Fruit fly (Drosophila melanogaster) whole organism, embryonic: ENCODE data around the gene CG14439.
A peak's percentile ranks its signal among the peaks of the same experiment; 100 is the strongest.

ENCODE experiments used
- Abd-B ChIP-seq: fragments of 200-800 bp; sonication (Bioruptor generic); optimal IDR thresholded peaks from 2 replicates; lab custom pipeline; 2018; ENCODE audit warnings: missing biosample characterization, mild to moderate bottlenecking, missing genetic modification characterization, moderate library complexity
- Atf-2 ChIP-seq: fragments of 200-800 bp; sonication (Bioruptor generic); optimal IDR thresholded peaks from 2 replicates; lab custom pipeline; 2016; ENCODE audit warnings: missing biosample characterization, missing genetic modification characterization
- B-H1 ChIP-seq: fragments of 200-800 bp; sonication (Bioruptor generic); IDR thresholded peaks from 3 replicates; pipeline ENCODE4 v1.3.6; 2022; ENCODE audit warnings: missing biosample characterization, missing genetic modification characterization
- CG11456 ChIP-seq: fragments of 200-800 bp; sonication (Bioruptor generic); IDR thresholded peaks from 3 replicates; pipeline ENCODE4 v1.3.6; 2022; ENCODE audit warnings: missing biosample characterization, missing genetic modification characterization
- CG11504 ChIP-seq: fragments of 200-800 bp; sonication (Bioruptor generic); optimal IDR thresholded peaks from 3 replicates; lab custom pipeline; 2019; ENCODE audit warnings: missing biosample characterization, mild to moderate bottlenecking, missing genetic modification characterization, moderate library complexity
- CG12071 ChIP-seq: fragments of 200-800 bp; sonication (Bioruptor generic); optimal IDR thresholded peaks from 3 replicates; lab custom pipeline; 2018; ENCODE audit warnings: missing biosample characterization, mild to moderate bottlenecking, missing genetic modification characterization
- CG12219 ChIP-seq: fragments of 200-800 bp; sonication (Bioruptor generic); optimal IDR thresholded peaks from 3 replicates; lab custom pipeline; 2018; ENCODE audit warnings: missing biosample characterization, mild to moderate bottlenecking, missing genetic modification characterization
- CG12769 ChIP-seq: fragments of 200-800 bp; sonication (Bioruptor generic); optimal IDR thresholded peaks from 2 replicates; lab custom pipeline; 2019; ENCODE audit warnings: missing biosample characterization, mild to moderate bottlenecking, missing genetic modification characterization, moderate library complexity
- CG13624 ChIP-seq: fragments of 200-800 bp; sonication (Bioruptor generic); optimal IDR thresholded peaks from 2 replicates; lab custom pipeline; 2016; ENCODE audit warnings: missing biosample characterization, missing genetic modification characterization
- CG13894 ChIP-seq: fragments of 200-800 bp; sonication (Bioruptor generic); optimal IDR thresholded peaks from 3 replicates; lab custom pipeline; 2018; ENCODE audit warnings: missing biosample characterization, mild to moderate bottlenecking, missing genetic modification characterization, moderate library complexity
- CG14014 ChIP-seq: fragments of 200-800 bp; sonication (Bioruptor generic); IDR thresholded peaks from 2 replicates; pipeline ENCODE4 v1.3.6; 2022; ENCODE audit warnings: missing biosample characterization, missing genetic modification characterization
- CG17328 ChIP-seq: fragments of 200-800 bp; sonication (Bioruptor generic); IDR thresholded peaks from 2 replicates; pipeline ENCODE4 v1.3.6; 2022; ENCODE audit warnings: missing biosample characterization, missing genetic modification characterization
- CG17361 ChIP-seq: fragments of 200-800 bp; sonication (Bioruptor generic); IDR thresholded peaks from 3 replicates; pipeline ENCODE4 v1.3.6; 2022; ENCODE audit warnings: missing biosample characterization, missing genetic modification characterization
- CG17829 ChIP-seq: fragments of 200-800 bp; optimal IDR thresholded peaks from 2 replicates; lab custom pipeline; 2019; ENCODE audit warnings: missing biosample characterization, mild to moderate bottlenecking, missing genetic modification characterization, moderate library complexity
- CG17912 ChIP-seq: fragments of 200-800 bp; sonication (Bioruptor generic); optimal IDR thresholded peaks from 2 replicates; lab custom pipeline; 2018; ENCODE audit warnings: missing biosample characterization, mild to moderate bottlenecking, missing genetic modification characterization
- CG2116 ChIP-seq: fragments of 200-800 bp; sonication (Bioruptor generic); optimal IDR thresholded peaks from 3 replicates; lab custom pipeline; 2018; ENCODE audit warnings: missing biosample characterization, mild to moderate bottlenecking, missing genetic modification characterization
- CG2202 ChIP-seq: fragments of 200-800 bp; sonication (Bioruptor generic); optimal IDR thresholded peaks from 2 replicates; lab custom pipeline; 2018; ENCODE audit warnings: missing biosample characterization, mild to moderate bottlenecking, missing genetic modification characterization
- CG3065 ChIP-seq: fragments of 200-800 bp; sonication (Bioruptor generic); optimal IDR thresholded peaks from 2 replicates; lab custom pipeline; 2016; ENCODE audit warnings: missing biosample characterization, missing genetic modification characterization
- CG34224 ChIP-seq: fragments of 200-800 bp; sonication (Bioruptor generic); IDR thresholded peaks from 3 replicates; pipeline ENCODE4 v1.3.6; 2022; ENCODE audit warnings: missing biosample characterization, missing genetic modification characterization; ENCODE audit not compliant: partially characterized antibody
- CG5180 ChIP-seq: fragments of 200-800 bp; sonication (Bioruptor generic); optimal IDR thresholded peaks from 3 replicates; lab custom pipeline; 2017; ENCODE audit warnings: missing biosample characterization, missing genetic modification characterization, mild to moderate bottlenecking, moderate library complexity, missing genetic modification reagents
- CG8359 ChIP-seq: fragments of 200-800 bp; sonication (Bioruptor generic); optimal IDR thresholded peaks from 2 replicates; lab custom pipeline; 2017; ENCODE audit warnings: missing biosample characterization, mild to moderate bottlenecking, missing genetic modification characterization, borderline replicate concordance
- CG9727 ChIP-seq: fragments of 200-800 bp; sonication (Bioruptor generic); optimal IDR thresholded peaks from 3 replicates; lab custom pipeline; 2017; ENCODE audit warnings: missing biosample characterization, mild to moderate bottlenecking, missing genetic modification characterization
- Dip3 ChIP-seq: fragments of 200-800 bp; sonication (Bioruptor generic); optimal IDR thresholded peaks from 3 replicates; lab custom pipeline; 2016; ENCODE audit warnings: missing biosample characterization, missing genetic modification characterization
- E2f1 ChIP-seq: fragments of 200-800 bp; sonication (Bioruptor generic); IDR thresholded peaks from 2 replicates; pipeline ENCODE4 v1.3.6; 2022; ENCODE audit warnings: missing biosample characterization, missing genetic modification characterization
- Elba2 ChIP-seq: fragments of 200-800 bp; sonication (Bioruptor generic); optimal IDR thresholded peaks from 3 replicates; lab custom pipeline; 2016; ENCODE audit warnings: missing biosample characterization, missing genetic modification characterization
- HLHmδ ChIP-seq: fragments of 200-800 bp; sonication (Bioruptor generic); optimal IDR thresholded peaks from 2 replicates; lab custom pipeline; 2018; ENCODE audit warnings: missing biosample characterization, mild to moderate bottlenecking, missing genetic modification characterization, moderate library complexity
- Hr39 ChIP-seq: fragments of >200 bp; optimal IDR thresholded peaks from 2 replicates; lab custom pipeline; 2017
- Jarid2 ChIP-seq: fragments of 200-800 bp; sonication (Bioruptor generic); optimal IDR thresholded peaks from 3 replicates; lab custom pipeline; 2017; ENCODE audit warnings: mild to moderate bottlenecking, missing biosample characterization, missing genetic modification reagents, missing genetic modification characterization
- MTF-1 ChIP-seq: fragments of 200-800 bp; sonication (Bioruptor generic); optimal IDR thresholded peaks from 2 replicates; lab custom pipeline; 2018; ENCODE audit warnings: missing biosample characterization, mild to moderate bottlenecking, missing genetic modification characterization, borderline replicate concordance
- Mad ChIP-seq: fragments of 200-800 bp; sonication (Bioruptor generic); optimal IDR thresholded peaks from 2 replicates; lab custom pipeline; 2016; ENCODE audit warnings: missing biosample characterization, missing genetic modification characterization
- Optix ChIP-seq: fragments of 200-800 bp; sonication (Bioruptor generic); IDR thresholded peaks from 3 replicates; pipeline ENCODE4 v1.3.6; 2022; ENCODE audit warnings: missing biosample characterization, missing genetic modification characterization
- Vsx1 ChIP-seq: fragments of 200-800 bp; sonication (Bioruptor generic); optimal IDR thresholded peaks from 2 replicates; lab custom pipeline; 2017; ENCODE audit warnings: missing biosample characterization, mild to moderate bottlenecking, missing genetic modification characterization, missing genetic modification reagents
- ato ChIP-seq: fragments of 200-800 bp; sonication (Bioruptor generic); IDR thresholded peaks from 2 replicates; pipeline ENCODE4 v1.3.6; 2022; ENCODE audit warnings: missing biosample characterization, missing genetic modification characterization; ENCODE audit not compliant: partially characterized antibody
- bab2 ChIP-seq: fragments of 200-800 bp; sonication (Bioruptor generic); optimal IDR thresholded peaks from 2 replicates; lab custom pipeline; 2016; ENCODE audit warnings: missing biosample characterization, missing genetic modification characterization
- dimm ChIP-seq: fragments of 200-800 bp; sonication (Bioruptor generic); IDR thresholded peaks from 2 replicates; pipeline ENCODE4 v1.3.6; 2022; ENCODE audit warnings: missing biosample characterization, missing genetic modification characterization
- emc ChIP-seq: fragments of 200-800 bp; sonication (Bioruptor generic); optimal IDR thresholded peaks from 2 replicates; lab custom pipeline; 2016; ENCODE audit warnings: missing biosample characterization, missing genetic modification characterization
- fd96Cb ChIP-seq: fragments of 200-800 bp; sonication (Bioruptor generic); optimal IDR thresholded peaks from 2 replicates; lab custom pipeline; 2018; ENCODE audit warnings: missing biosample characterization, mild to moderate bottlenecking, missing genetic modification characterization, moderate library complexity
- grn ChIP-seq: fragments of 200-800 bp; sonication (Bioruptor generic); optimal IDR thresholded peaks from 3 replicates; lab custom pipeline; 2017; ENCODE audit warnings: missing biosample characterization, missing genetic modification characterization
- hb ChIP-seq: fragments of 200-800 bp; sonication (Bioruptor generic); IDR thresholded peaks from 3 replicates; pipeline ENCODE4 v1.3.6; 2022; ENCODE audit warnings: missing biosample characterization, missing genetic modification characterization; ENCODE audit not compliant: partially characterized antibody
- hkb ChIP-seq, 2 experiments: fragments of 200-800 bp in 1 of 2; fragments of >200 bp in 1 of 2; sonication (Bioruptor generic) in 1 of 2; IDR thresholded peaks in 1 of 2; optimal IDR thresholded peaks in 1 of 2; 2 replicates each; pipeline versions ENCODE4 v1.3.6 to Lab custom; 2017 to 2022; ENCODE audit warnings: missing biosample characterization in 1 of 2, missing genetic modification characterization in 1 of 2
- klu ChIP-seq: fragments of 200-800 bp; sonication (Bioruptor generic); IDR thresholded peaks from 2 replicates; pipeline ENCODE4 v1.3.6; 2022; ENCODE audit warnings: missing biosample characterization, missing genetic modification characterization
- kni ChIP-seq: fragments of 200-800 bp; sonication (Bioruptor generic); optimal IDR thresholded peaks from 3 replicates; lab custom pipeline; 2017; ENCODE audit warnings: mild to moderate bottlenecking, missing biosample characterization, missing genetic modification reagents, missing genetic modification characterization
- pb ChIP-seq: fragments of 200-800 bp; sonication (Bioruptor generic); optimal IDR thresholded peaks from 3 replicates; lab custom pipeline; 2016; ENCODE audit warnings: missing biosample characterization, missing genetic modification characterization
- phol ChIP-seq: fragments of 200-800 bp; sonication (Bioruptor generic); optimal IDR thresholded peaks from 3 replicates; lab custom pipeline; 2018; ENCODE audit warnings: missing biosample characterization, mild to moderate bottlenecking, missing genetic modification characterization, moderate library complexity
- ranshi ChIP-seq: fragments of 200-800 bp; sonication (Bioruptor generic); IDR thresholded peaks from 2 replicates; pipeline ENCODE4 v1.3.6; 2022; ENCODE audit warnings: missing biosample characterization, missing genetic modification characterization
- sd ChIP-seq: fragments of 200-800 bp; sonication (Bioruptor generic); optimal IDR thresholded peaks from 3 replicates; lab custom pipeline; 2018; ENCODE audit warnings: missing biosample characterization, mild to moderate bottlenecking, missing genetic modification characterization, moderate library complexity
- tx ChIP-seq: fragments of 200-800 bp; sonication (Bioruptor generic); optimal IDR thresholded peaks from 2 replicates; lab custom pipeline; 2016; ENCODE audit warnings: missing biosample characterization, missing genetic modification characterization
- zen ChIP-seq: fragments of 200-800 bp; sonication (Bioruptor generic); optimal IDR thresholded peaks from 3 replicates; lab custom pipeline; 2018; ENCODE audit warnings: missing biosample characterization, mild to moderate bottlenecking, missing genetic modification characterization, moderate library complexity

The CG14439 gene

DNA sequence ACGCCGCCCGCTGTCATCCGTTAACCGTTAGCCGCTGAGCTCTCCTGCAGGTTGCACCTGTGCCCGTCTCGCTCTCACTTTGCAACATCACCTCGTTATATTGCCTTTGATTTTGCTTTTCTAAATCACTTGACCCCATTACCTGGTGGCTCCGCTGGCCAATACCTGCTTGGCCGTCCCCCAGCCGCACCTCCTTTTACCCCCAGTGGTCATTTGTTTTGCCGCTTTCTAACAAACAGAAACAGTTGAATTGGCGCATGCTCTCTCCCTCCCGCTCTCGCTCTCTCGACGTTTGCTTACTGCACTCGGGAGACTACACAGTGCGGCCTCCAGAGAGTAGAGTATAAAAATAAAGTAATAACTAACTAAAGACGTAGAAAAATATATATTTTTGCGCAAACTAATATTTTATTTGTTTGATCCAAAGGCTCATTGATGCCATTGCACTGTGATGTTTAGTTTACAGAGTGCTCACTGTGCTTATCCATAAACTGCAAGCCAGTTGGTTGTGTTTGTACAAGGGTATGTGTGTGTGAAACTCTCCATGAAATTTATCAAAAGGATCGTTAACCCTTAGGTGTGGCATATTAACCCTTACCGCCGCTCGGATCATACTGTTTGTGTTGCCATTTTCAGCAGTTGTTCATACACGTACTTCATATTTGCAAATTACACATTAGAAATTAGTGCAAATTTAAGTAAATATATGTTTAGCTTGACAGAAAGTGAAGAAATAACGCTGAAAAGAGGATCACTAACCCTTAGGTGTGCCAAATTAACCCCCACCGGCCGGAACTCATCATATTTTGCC, 57.3 kb downstream of the CG14439 start (continued):
- TF ChIP-seq ranshi (GFP tag; lab: Robert Waterston, UW): peak; percentile 89
- TF ChIP-seq Dip3 (GFP tag; lab: Kevin White, UChicago): peak; percentile 82
- TF ChIP-seq bab2 (GFP tag; lab: Kevin White, UChicago): peak; percentile 73
- TF ChIP-seq ato (GFP tag; lab: Robert Waterston, UW): no peak
- TF ChIP-seq klu (GFP tag; lab: Robert Waterston, UW): peak; percentile 64; the same call in 1 of the 2 replicates
- peak; percentile 75 for TF ChIP-seq CG13894 (tag; lab: Kevin White, UChicago)
- peak; percentile 82 for TF ChIP-seq CG11456 (GFP tag; lab: Robert Waterston, UW)
- TF ChIP-seq Optix: peak; percentile 89
- TF ChIP-seq E2f1 (GFP tag; lab: Robert Waterston, UW): peak; percentile 83
- TF ChIP-seq pb (GFP tag; lab: Kevin White, UChicago): peak; percentile 26
- peak; percentile 74 for TF ChIP-seq fd96Cb (tag; lab: Kevin White, UChicago)
- TF ChIP-seq Elba2 (GFP tag; lab: Kevin White, UChicago): peak; percentile 12
- peak; percentile 33 for TF ChIP-seq MTF-1 (GFP tag; lab: Kevin White, UChicago)
- TF ChIP-seq dimm (GFP tag; lab: Robert Waterston, UW): peak; percentile 76
- TF ChIP-seq CG17328 (GFP tag; lab: Robert Waterston, UW): peak; percentile 93
- TF ChIP-seq CG2116 (GFP tag; lab: Kevin White, UChicago): no peak
- TF ChIP-seq Jarid2 (GFP tag; lab: Kevin White, UChicago): peak; percentile 16
- peak; percentile 39 for TF ChIP-seq CG5180 (GFP tag; lab: Kevin White, UChicago)
- no peak for TF ChIP-seq emc
- TF ChIP-seq CG12071 (GFP tag; lab: Kevin White, UChicago): peak; percentile 72
- no peak for TF ChIP-seq Hr39 (lab: Kevin White, UChicago)
- peak; percentile 84 for TF ChIP-seq B-H1 (GFP tag; lab: Robert Waterston, UW)
- peak; percentile 39 for TF ChIP-seq CG2202 (tag; lab: Kevin White, UChicago)
- no peak for TF ChIP-seq hb (GFP tag; lab: Robert Waterston, UW)
- no peak for TF ChIP-seq CG12769
- peak; percentile 41 for TF ChIP-seq CG13624 (GFP tag; lab: Kevin White, UChicago)
- TF ChIP-seq CG17361: no peak; the same call in 1 of the 3 replicates
- TF ChIP-seq Mad: peak; percentile 69
- peak; percentile 65 for TF ChIP-seq phol (tag; lab: Kevin White, UChicago)
- peak; percentile 7 for TF ChIP-seq CG3065 (GFP tag; lab: Kevin White, UChicago)
- no peak for TF ChIP-seq kni
- TF ChIP-seq CG14014: peak; percentile 83
- TF ChIP-seq CG12219 (GFP tag; lab: Kevin White, UChicago): peak; percentile 68
- TF ChIP-seq Vsx1: no peak
- peak; percentile 79 for TF ChIP-seq CG17829 (tag; lab: Kevin White, UChicago)
- TF ChIP-seq sd (tag; lab: Kevin White, UChicago): no peak
- no peak for TF ChIP-seq CG11504 (tag; lab: Kevin White, UChicago)
- TF ChIP-seq Atf-2 (GFP tag; lab: Kevin White, UChicago): peak; percentile 76
- peak; percentile 58 for TF ChIP-seq zen (tag; lab: Kevin White, UChicago)
- TF ChIP-seq Abd-B: peak; percentile 60
- peak; percentile 81 for TF ChIP-seq CG9727 (GFP tag; lab: Kevin White, UChicago)
- TF ChIP-seq CG17912 (GFP tag; lab: Kevin White, UChicago): no peak
- TF ChIP-seq CG34224 (GFP tag; lab: Robert Waterston, UW): no peak
- no peak for TF ChIP-seq grn
- no peak for TF ChIP-seq HLHmδ (GFP tag; lab: Kevin White, UChicago)
- TF ChIP-seq tx (GFP tag; lab: Kevin White, UChicago): peak; percentile 42
- TF ChIP-seq hkb (optimal IDR thresholded peaks at IDR 0.05; lab: Kevin White, UChicago): no peak
- TF ChIP-seq hkb (GFP tag; IDR thresholded peaks at IDR 0.05; lab: Robert Waterston, UW): peak; percentile 91
- no peak for TF ChIP-seq CG8359 (GFP tag; lab: Kevin White, UChicago)
